Fruit fly (Drosophila melanogaster): ENCODE results near the gene Jon25Biii.

Jon25Biii gene

dm6 chr2L:4950667-4951066 is at the start of gene Jon25Biii:
Gene Jon25Biii, minus strand, starts transcription at chr2L:4950767.
- TF ChIP-seq insv (optimal IDR thresholded peaks at IDR 0.05) (no peak), Myc (optimal IDR thresholded peaks at IDR 0.05) (no peak), Sin3A (optimal IDR thresholded peaks at IDR 0.05) (no peak), psq (optimal IDR thresholded peaks at IDR 0.05) (no peak), h (optimal IDR thresholded peaks at IDR 0.05) (no peak), ttk (optimal IDR thresholded peaks at IDR 0.05) (no peak)

- TF ChIP-seq h (optimal IDR thresholded peaks at IDR 0.05) (no peak), ttk (optimal IDR thresholded peaks at IDR 0.05) (no peak), Myc (optimal IDR thresholded peaks at IDR 0.05) (no peak), insv (optimal IDR thresholded peaks at IDR 0.05) (no peak)
Observed at dm6 chr2L:4999389-5000032, 48.9 kb upstream of the Jon25Biii start.

- TF ChIP-seq Myc (optimal IDR thresholded peaks at IDR 0.05), result no peak
- TF ChIP-seq Sin3A (optimal IDR thresholded peaks at IDR 0.05), result no peak
- no peak for TF ChIP-seq psq (optimal IDR thresholded peaks at IDR 0.05)
- no peak for TF ChIP-seq ttk (optimal IDR thresholded peaks at IDR 0.05)
- no peak for TF ChIP-seq h (optimal IDR thresholded peaks at IDR 0.05)
- TF ChIP-seq insv (optimal IDR thresholded peaks at IDR 0.05), result no peak
Observed at dm6 chr2L:4998571-4999191, 48.1 kb upstream of the Jon25Biii start.

- TF ChIP-seq Myc (optimal IDR thresholded peaks at IDR 0.05) (no peak), h (optimal IDR thresholded peaks at IDR 0.05) (no peak)
Observed at dm6 chr2L:4998260-4998560, 47.6 kb upstream of the Jon25Biii start.

dm6 chr2L:4997401-4998259 is 47.1 kb upstream of the Jon25Biii start:
- TF ChIP-seq Myc (optimal IDR thresholded peaks at IDR 0.05) (no peak), ttk (optimal IDR thresholded peaks at IDR 0.05) (no peak), Sin3A (optimal IDR thresholded peaks at IDR 0.05) (no peak), insv (optimal IDR thresholded peaks at IDR 0.05) (no peak), psq (optimal IDR thresholded peaks at IDR 0.05) (no peak), h (optimal IDR thresholded peaks at IDR 0.05) (no peak)

dm6 chr2L:4996283-4996922 is 45.8 kb upstream of the Jon25Biii start:
- TF ChIP-seq psq (optimal IDR thresholded peaks at IDR 0.05) (no peak), h (optimal IDR thresholded peaks at IDR 0.05) (no peak), Myc (optimal IDR thresholded peaks at IDR 0.05) (no peak), ttk (optimal IDR thresholded peaks at IDR 0.05) (no peak), insv (optimal IDR thresholded peaks at IDR 0.05) (no peak), Sin3A (optimal IDR thresholded peaks at IDR 0.05) (no peak)

dm6 chr2L:4995837-4996136 is 45.2 kb upstream of the Jon25Biii start:
- TF ChIP-seq ttk (optimal IDR thresholded peaks at IDR 0.05) (no peak), Sin3A (optimal IDR thresholded peaks at IDR 0.05) (no peak), h (optimal IDR thresholded peaks at IDR 0.05) (no peak), Myc (optimal IDR thresholded peaks at IDR 0.05) (no peak), psq (optimal IDR thresholded peaks at IDR 0.05) (no peak), insv (optimal IDR thresholded peaks at IDR 0.05) (no peak)

dm6 chr2L:4995010-4995836 is 44.7 kb upstream of the Jon25Biii start:
- TF ChIP-seq Myc (optimal IDR thresholded peaks at IDR 0.05) (no peak), h (optimal IDR thresholded peaks at IDR 0.05) (no peak), psq (optimal IDR thresholded peaks at IDR 0.05) (no peak), ttk (optimal IDR thresholded peaks at IDR 0.05) (no peak), Sin3A (optimal IDR thresholded peaks at IDR 0.05) (no peak), insv (optimal IDR thresholded peaks at IDR 0.05) (no peak)

dm6 chr2L:4982098-4982646 is 31.6 kb upstream of the Jon25Biii start:
- no peak for TF ChIP-seq Myc (optimal IDR thresholded peaks at IDR 0.05)
- no peak for TF ChIP-seq Sin3A (optimal IDR thresholded peaks at IDR 0.05)
- TF ChIP-seq insv (optimal IDR thresholded peaks at IDR 0.05), result no peak
- no peak for TF ChIP-seq ttk (optimal IDR thresholded peaks at IDR 0.05)
- TF ChIP-seq h (optimal IDR thresholded peaks at IDR 0.05), result no peak
- no peak for TF ChIP-seq psq (optimal IDR thresholded peaks at IDR 0.05)

dm6 chr2L:4981278-4981966 is 30.9 kb upstream of the Jon25Biii start, which contains the start of the genes CG8892 and CG34126:
Gene CG8892, minus strand, starts transcription at chr2L:4981592.
Gene CG34126, plus strand, starts transcription at chr2L:4981614.
- TF ChIP-seq Sin3A (optimal IDR thresholded peaks at IDR 0.05) (no peak), Myc (optimal IDR thresholded peaks at IDR 0.05) (no peak), h (optimal IDR thresholded peaks at IDR 0.05) (no peak), ttk (optimal IDR thresholded peaks at IDR 0.05) (no peak), insv (optimal IDR thresholded peaks at IDR 0.05) (no peak), psq (optimal IDR thresholded peaks at IDR 0.05) (no peak)

- no peak for TF ChIP-seq insv (optimal IDR thresholded peaks at IDR 0.05)
- no peak for TF ChIP-seq h (optimal IDR thresholded peaks at IDR 0.05)
Observed at dm6 chr2L:4979138-4979537, 28.6 kb upstream of the Jon25Biii start, which contains the start of gene CG8891. Gene CG8891, minus strand, starts transcription at chr2L:4979379.
